Worm (Caenorhabditis elegans): ENCODE results near the gene wht-8.

DNA sequence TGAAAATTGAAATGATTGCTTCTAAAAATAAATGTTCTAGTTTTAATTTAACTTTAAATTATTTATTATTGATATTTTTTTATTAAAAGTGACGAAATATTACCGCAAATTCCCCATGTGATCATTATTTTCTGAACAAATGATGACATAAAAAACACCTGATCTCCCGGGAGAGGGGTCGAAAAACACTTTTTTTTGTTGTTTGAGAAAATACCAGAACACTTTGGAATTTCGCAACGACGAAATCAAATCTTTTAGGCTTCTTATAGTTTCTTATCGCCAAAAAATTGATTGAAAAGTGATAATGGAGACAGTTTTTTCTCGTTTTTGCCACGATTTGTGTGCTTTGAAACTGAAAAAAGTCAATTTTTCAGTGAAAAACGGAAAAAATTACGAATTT, 25.7 kb downstream of the wht-8 start:
- no peak for TF ChIP-seq unc-62 (GFP tag; optimal IDR thresholded peaks at IDR 0.05)
- TF ChIP-seq ztf-18 (tag; optimal IDR thresholded peaks at IDR 0.05): no peak
- TF ChIP-seq Y95B8A.8 (GFP tag; IDR thresholded peaks at IDR 0.05): no peak

All from whole organism, young adult.